Fruit fly (Drosophila melanogaster): ENCODE data around the gene Samuel.
A peak's percentile ranks its signal among the peaks of the same experiment; 100 is the strongest.

Samuel gene

dm6 chr2L:11014018-11014611 is 52.7 kb downstream of the Samuel start (continued):
- no peak for TF ChIP-seq grn (GFP tag; optimal IDR thresholded peaks at IDR 0.05)
- TF ChIP-seq toy (GFP tag; IDR thresholded peaks at IDR 0.05): no peak
- no peak for TF ChIP-seq CG7271 (tag; optimal IDR thresholded peaks at IDR 0.05)
- TF ChIP-seq CG14860 (GFP tag; IDR thresholded peaks at IDR 0.05; ENCODE audit: partially characterized antibody): no peak
- no peak for TF ChIP-seq CG2129 (GFP tag; IDR thresholded peaks at IDR 0.05; ENCODE audit: partially characterized antibody)
- TF ChIP-seq CG32772 (GFP tag; IDR thresholded peaks at IDR 0.05): no peak
- no peak for TF ChIP-seq CG12219 (GFP tag; optimal IDR thresholded peaks at IDR 0.05)
- TF ChIP-seq CG8944 (GFP tag; optimal IDR thresholded peaks at IDR 0.05): no peak
- TF ChIP-seq CG11247 (GFP tag; IDR thresholded peaks at IDR 0.05): 0 out of 2 replicates have a peak, but pooled peaks have one; percentile 27
- no peak for TF ChIP-seq YL-1 (GFP tag; optimal IDR thresholded peaks at IDR 0.05)
- no peak for TF ChIP-seq sens-2 (GFP tag; IDR thresholded peaks at IDR 0.05)
- no peak for TF ChIP-seq Doc3 (GFP tag; IDR thresholded peaks at IDR 0.05; ENCODE audit: partially characterized antibody)
- TF ChIP-seq Ets65A (GFP tag): peak; percentile 86
- TF ChIP-seq CG34224 (GFP tag; IDR thresholded peaks at IDR 0.05; ENCODE audit: partially characterized antibody): 0 out of 3 replicates have a peak, but pooled peaks have one; percentile 14
- no peak for TF ChIP-seq sisA (GFP tag; IDR thresholded peaks at IDR 0.05)

dm6 chr2L:11010999-11011398 is 55.8 kb downstream of the Samuel start, which contains the start of the genes Art8 and dUTPase:
Gene Art8, minus strand, starts transcription at chr2L:11011086.
Gene dUTPase, plus strand, starts transcription at chr2L:11011312.
- TF ChIP-seq fd102C (GFP tag; optimal IDR thresholded peaks at IDR 0.05) (no peak), en (GFP tag; optimal IDR thresholded peaks at IDR 0.05) (no peak), Poxn (GFP tag; IDR thresholded peaks at IDR 0.05) (no peak), CG10543 (GFP tag; optimal IDR thresholded peaks at IDR 0.05) (peak; percentile 32), Med (GFP tag) (peak; percentile 80), CG12155 (GFP tag; optimal IDR thresholded peaks at IDR 0.05) (peak; percentile 76), fru (optimal IDR thresholded peaks at IDR 0.05) (no peak), Sry-β (GFP tag; optimal IDR thresholded peaks at IDR 0.05) (no peak), CG10274 (GFP tag; optimal IDR thresholded peaks at IDR 0.05) (no peak), CG1647 (GFP tag; optimal IDR thresholded peaks at IDR 0.05) (no peak), gt (GFP tag; IDR thresholded peaks at IDR 0.05) (no peak), zfh1 (GFP tag; IDR thresholded peaks at IDR 0.05) (peak; percentile 72; the same call in 2 of the 3 replicates), CG2120 (GFP tag; optimal IDR thresholded peaks at IDR 0.05) (peak; percentile 78), CG13624 (GFP tag; optimal IDR thresholded peaks at IDR 0.05) (peak; percentile 39), HLH3B (GFP tag; IDR thresholded peaks at IDR 0.05) (peak; percentile 55), maf-S (GFP tag; optimal IDR thresholded peaks at IDR 0.05) (peak; percentile 3), HLH54F (GFP tag; optimal IDR thresholded peaks at IDR 0.05) (peak; percentile 45), CG7987 (GFP tag; optimal IDR thresholded peaks at IDR 0.05) (no peak), CG11398 (GFP tag; optimal IDR thresholded peaks at IDR 0.05) (no peak), sna (GFP tag; IDR thresholded peaks at IDR 0.05; ENCODE audit: partially characterized antibody) (peak; percentile 84), nmo (GFP tag; optimal IDR thresholded peaks at IDR 0.05) (peak; percentile 86), CG16863 (GFP tag; optimal IDR thresholded peaks at IDR 0.05) (peak; percentile 32), fd64A (GFP tag; optimal IDR thresholded peaks at IDR 0.05) (no peak), Meics (GFP tag; optimal IDR thresholded peaks at IDR 0.05) (peak; percentile 63), grau (tag; optimal IDR thresholded peaks at IDR 0.05) (peak; percentile 76), Six4 (GFP tag; optimal IDR thresholded peaks at IDR 0.05) (peak; percentile 75), CG32772 (GFP tag; IDR thresholded peaks at IDR 0.05) (peak; percentile 42; the same call in 1 of the 2 replicates), C15 (GFP tag; IDR thresholded peaks at IDR 0.05) (0 out of 3 replicates have a peak, but pooled peaks have one; percentile 41), BtbVII (GFP tag; optimal IDR thresholded peaks at IDR 0.05) (no peak), CG17385 (GFP tag; optimal IDR thresholded peaks at IDR 0.05) (peak; percentile 65), Hr78 (GFP tag; optimal IDR thresholded peaks at IDR 0.05) (no peak), CG3065 (GFP tag; optimal IDR thresholded peaks at IDR 0.05) (peak; percentile 48), exex (tag; optimal IDR thresholded peaks at IDR 0.05) (peak; percentile 45), CHES-1-like (GFP tag; optimal IDR thresholded peaks at IDR 0.05) (peak; percentile 28), B-H1 (GFP tag; IDR thresholded peaks at IDR 0.05) (no peak), CG31441 (GFP tag; IDR thresholded peaks at IDR 0.05) (no peak; the same call in none of the 2 replicates)

All from whole organism, embryonic.